Worm (Caenorhabditis elegans) whole organism, L2 larva: ENCODE data around the gene npax-2.
A peak's percentile ranks its signal among the peaks of the same experiment; 100 is the strongest.

Experiments
- C34F6.9 ChIP-seq: fragments of 150-350 bp; optimal IDR thresholded peaks from 2 replicates; lab custom pipeline; 2014; ENCODE audit warnings: missing biosample characterization, missing genetic modification characterization
- F13H6.1 ChIP-seq: sonication (generic microtip); optimal IDR thresholded peaks from 2 replicates; lab custom pipeline; 2016; ENCODE audit warnings: missing genetic modification characterization, missing compliant biosample characterization
- R02D3.7 ChIP-seq: fragments of 150-350 bp; optimal IDR thresholded peaks from 2 replicates; lab custom pipeline; 2014; ENCODE audit warnings: missing biosample characterization, missing genetic modification characterization
- Y55F3AM.14 ChIP-seq: fragments of 200-800 bp; sonication (Bioruptor generic); optimal IDR thresholded peaks from 2 replicates; lab custom pipeline; 2018; ENCODE audit warnings: mild to moderate bottlenecking, missing genetic modification characterization, missing compliant biosample characterization
- aly-2 ChIP-seq: fragments of 150-350 bp; optimal IDR thresholded peaks from 2 replicates; lab custom pipeline; 2014; ENCODE audit warnings: missing biosample characterization, missing genetic modification characterization
- crh-2 ChIP-seq: sonication (generic microtip); optimal IDR thresholded peaks from 2 replicates; lab custom pipeline; 2017; ENCODE audit warnings: missing biosample characterization, missing genetic modification characterization
- dmd-4 ChIP-seq: sonication (generic microtip); optimal IDR thresholded peaks from 2 replicates; lab custom pipeline; 2017; ENCODE audit warnings: missing biosample characterization, missing genetic modification characterization
- egl-27 ChIP-seq: sonication (generic microtip); optimal IDR thresholded peaks from 3 replicates; lab custom pipeline; 2017; ENCODE audit warnings: missing biosample characterization, missing genetic modification reagents, missing genetic modification characterization
- elt-1 ChIP-seq: fragments of 150-350 bp; optimal IDR thresholded peaks from 2 replicates; lab custom pipeline; 2014; ENCODE audit warnings: missing biosample characterization, missing genetic modification characterization
- elt-3 ChIP-seq: sonication (generic microtip); optimal IDR thresholded peaks from 2 replicates; lab custom pipeline; 2017; ENCODE audit warnings: missing biosample characterization, missing genetic modification characterization
- fos-1 ChIP-seq: fragments of 150-350 bp; optimal IDR thresholded peaks from 2 replicates; lab custom pipeline; 2014; ENCODE audit warnings: missing biosample characterization, missing genetic modification characterization
- gmeb-1 ChIP-seq: fragments of 150-350 bp; optimal IDR thresholded peaks from 2 replicates; lab custom pipeline; 2014; ENCODE audit warnings: missing biosample characterization, missing genetic modification characterization
- lin-11 ChIP-seq: fragments of 150-350 bp; sonication (generic microtip); optimal IDR thresholded peaks from 2 replicates; lab custom pipeline; 2014; ENCODE audit warnings: missing biosample characterization, missing genetic modification characterization, inconsistent platforms, mixed read lengths
- lin-39 ChIP-seq: fragments of 150-350 bp; optimal IDR thresholded peaks from 2 replicates; lab custom pipeline; 2014; ENCODE audit warnings: missing biosample characterization, missing genetic modification reagents, missing genetic modification characterization
- lsy-2 ChIP-seq, 2 experiments: fragments of 150-350 bp in 1 of 2; sonication (generic microtip) in 1 of 2; optimal IDR thresholded peaks; 2 replicates each; lab custom pipeline; 2014 to 2017; ENCODE audit warnings: missing biosample characterization in 2 of 2, missing genetic modification characterization in 2 of 2
- mab-5 ChIP-seq: fragments of 150-350 bp; optimal IDR thresholded peaks from 2 replicates; lab custom pipeline; 2014; ENCODE audit warnings: missing biosample characterization, missing genetic modification characterization
- mbf-1 ChIP-seq: sonication (generic microtip); optimal IDR thresholded peaks from 2 replicates; lab custom pipeline; 2017; ENCODE audit warnings: missing biosample characterization, missing genetic modification characterization
- mdl-1 ChIP-seq, 2 experiments: fragments of 150-350 bp in 1 of 2; sonication (generic microtip) in 1 of 2; optimal IDR thresholded peaks; 2 replicates each; lab custom pipeline; 2017; ENCODE audit warnings: missing biosample characterization in 2 of 2, missing genetic modification characterization in 2 of 2
- nhr-10 ChIP-seq: sonication (generic microtip); optimal IDR thresholded peaks from 2 replicates; lab custom pipeline; 2017; ENCODE audit warnings: missing biosample characterization, missing genetic modification characterization
- nhr-129 ChIP-seq: fragments of 150-350 bp; optimal IDR thresholded peaks from 2 replicates; lab custom pipeline; 2014; ENCODE audit warnings: missing biosample characterization, missing genetic modification characterization
- nhr-21 ChIP-seq: fragments of 150-350 bp; optimal IDR thresholded peaks from 2 replicates; lab custom pipeline; 2014; ENCODE audit warnings: missing biosample characterization, missing genetic modification characterization
- nhr-23 ChIP-seq: fragments of 150-350 bp; optimal IDR thresholded peaks from 2 replicates; lab custom pipeline; 2014; ENCODE audit warnings: missing biosample characterization, missing genetic modification reagents, missing genetic modification characterization
- nhr-237 ChIP-seq: fragments of 150-350 bp; optimal IDR thresholded peaks from 2 replicates; lab custom pipeline; 2014; ENCODE audit warnings: missing biosample characterization, missing genetic modification characterization
- nhr-25 ChIP-seq: fragments of 150-350 bp; sonication (generic microtip); optimal IDR thresholded peaks from 3 replicates; lab custom pipeline; 2014; ENCODE audit warnings: missing biosample characterization, missing genetic modification characterization
- nhr-77 ChIP-seq: fragments of 150-350 bp; optimal IDR thresholded peaks from 2 replicates; lab custom pipeline; 2014; ENCODE audit warnings: missing biosample characterization, missing genetic modification characterization
- peb-1 ChIP-seq: fragments of 150-350 bp; optimal IDR thresholded peaks from 2 replicates; lab custom pipeline; 2014; ENCODE audit warnings: missing biosample characterization, missing genetic modification characterization
- sem-4 ChIP-seq: fragments of 150-350 bp; optimal IDR thresholded peaks from 2 replicates; lab custom pipeline; 2014; ENCODE audit warnings: missing biosample characterization, missing genetic modification reagents, missing genetic modification characterization
- sma-3 ChIP-seq: sonication (generic microtip); optimal IDR thresholded peaks from 2 replicates; lab custom pipeline; 2016; ENCODE audit warnings: missing genetic modification reagents, missing genetic modification characterization, missing compliant biosample characterization
- sma-9 ChIP-seq, 2 experiments: fragments of 150-350 bp in 1 of 2; sonication (generic microtip) in 1 of 2; optimal IDR thresholded peaks; 2 replicates each; lab custom pipeline; 2014 to 2016; ENCODE audit warnings: missing genetic modification characterization in 2 of 2, mild to moderate bottlenecking in 1 of 2, missing biosample characterization in 1 of 2, missing compliant biosample characterization in 1 of 2, missing genetic modification reagents in 1 of 2, moderate library complexity in 1 of 2
- snpc-4 ChIP-seq: fragments of 150-350 bp; optimal IDR thresholded peaks from 2 replicates; lab custom pipeline; 2014; ENCODE audit warnings: missing biosample characterization, missing genetic modification characterization
- unc-55 ChIP-seq: fragments of 150-350 bp; sonication (generic microtip); optimal IDR thresholded peaks from 3 replicates; lab custom pipeline; 2014; ENCODE audit warnings: missing biosample characterization, missing genetic modification reagents, missing genetic modification characterization
- unc-62 ChIP-seq: fragments of 150-350 bp; optimal IDR thresholded peaks from 2 replicates; lab custom pipeline; 2014; ENCODE audit warnings: missing biosample characterization, missing genetic modification reagents, missing genetic modification characterization
- ztf-1 ChIP-seq: fragments of 200-800 bp; sonication (Bioruptor generic); conservative IDR thresholded peaks from 2 replicates; pipeline ENCODE4 v1.3.6; 2022; ENCODE audit warnings: missing genetic modification characterization, missing compliant biosample characterization
- ztf-11 ChIP-seq: sonication (generic microtip); optimal IDR thresholded peaks from 2 replicates; lab custom pipeline; 2017; ENCODE audit warnings: missing biosample characterization, missing genetic modification characterization
- ztf-4 ChIP-seq: fragments of 150-350 bp; optimal IDR thresholded peaks from 2 replicates; lab custom pipeline; 2014; ENCODE audit warnings: missing biosample characterization, missing genetic modification characterization

The npax-2 gene

ce11 chrX:2188885-2189284 lies 39.0 kb upstream of the npax-2 start:
- peak; percentile 13 for TF ChIP-seq sma-9 (GFP tag; optimal IDR thresholded peaks at IDR 0.05; lab: Kevin White, UChicago)
- no peak for TF ChIP-seq sma-9 (tag; optimal IDR thresholded peaks at IDR 0.05; lab: Kevin White, UChicago)
- peak; percentile 21 for TF ChIP-seq F13H6.1 (tag; lab: Kevin White, UChicago)
- TF ChIP-seq nhr-25: no peak

- TF ChIP-seq nhr-10 (tag; lab: Kevin White, UChicago) (no peak), sem-4 (no peak), nhr-237 (tag; lab: Kevin White, UChicago) (no peak), mdl-1 (tag; optimal IDR thresholded peaks at IDR 0.05; lab: Kevin White, UChicago) (no peak), unc-55 (GFP tag; lab: Kevin White, UChicago) (no peak), elt-1 (tag; lab: Kevin White, UChicago) (no peak), mbf-1 (tag; lab: Kevin White, UChicago) (no peak), ztf-4 (tag; lab: Kevin White, UChicago) (no peak), nhr-23 (tag; lab: Kevin White, UChicago) (no peak), gmeb-1 (tag; lab: Kevin White, UChicago) (no peak), sma-9 (GFP tag; optimal IDR thresholded peaks at IDR 0.05; lab: Kevin White, UChicago) (no peak), sma-9 (tag; optimal IDR thresholded peaks at IDR 0.05; lab: Kevin White, UChicago) (no peak), fos-1 (tag; lab: Kevin White, UChicago) (no peak), Y55F3AM.14 (GFP tag; lab: Kevin White, UChicago) (no peak), mab-5 (no peak), sma-3 (no peak), ztf-11 (tag; lab: Kevin White, UChicago) (no peak), nhr-21 (tag; lab: Kevin White, UChicago) (no peak), dmd-4 (no peak)
These were observed 30.7 kb upstream of the npax-2 start, which contains the start of gene F48B9.1 for ce11 chrX:2180588-2180987. TSS of gene F48B9.1 (plus strand) at chrX:2180888.

ce11 chrX:2178410-2178944 lies 28.6 kb upstream of the npax-2 start:
- peak; percentile 64 for TF ChIP-seq fos-1 (tag; lab: Kevin White, UChicago)
- TF ChIP-seq gmeb-1 (tag; lab: Kevin White, UChicago): no peak
- peak; percentile 10 for TF ChIP-seq sma-9 (GFP tag; optimal IDR thresholded peaks at IDR 0.05; lab: Kevin White, UChicago)
- TF ChIP-seq sma-9 (tag; optimal IDR thresholded peaks at IDR 0.05; lab: Kevin White, UChicago): no peak

- TF ChIP-seq lin-39 (tag; lab: Kevin White, UChicago) (no peak), ztf-4 (tag; lab: Kevin White, UChicago) (no peak)
These were observed 27.9 kb upstream of the npax-2 start for ce11 chrX:2177731-2178326.

ce11 chrX:2176361-2176880 lies 26.5 kb upstream of the npax-2 start, which contains the start of gene F48B9.8:
TSS of gene F48B9.8 (minus strand) at chrX:2176411.
- peak; percentile 12 for TF ChIP-seq gmeb-1 (tag; lab: Kevin White, UChicago)
- peak in 1 of 2 experiments; percentile 28 for TF ChIP-seq lsy-2 (tag; optimal IDR thresholded peaks at IDR 0.05; lab: Kevin White, UChicago)
- peak; percentile 32 for TF ChIP-seq nhr-129 (tag; lab: Kevin White, UChicago)
- TF ChIP-seq C34F6.9 (tag; lab: Kevin White, UChicago): peak; percentile 14
- no peak for TF ChIP-seq R02D3.7 (tag; lab: Kevin White, UChicago)
- peak; percentile 5 for TF ChIP-seq F13H6.1 (tag; lab: Kevin White, UChicago)
- no peak for TF ChIP-seq crh-2 (tag; lab: Kevin White, UChicago)
- TF ChIP-seq unc-55 (GFP tag; lab: Kevin White, UChicago): peak; percentile 50

- TF ChIP-seq ztf-11 (tag; lab: Kevin White, UChicago) (no peak), nhr-10 (tag; lab: Kevin White, UChicago) (no peak), elt-3 (tag; lab: Kevin White, UChicago) (no peak), ztf-1 (no peak), sma-3 (no peak), unc-62 (GFP tag; lab: Kevin White, UChicago) (no peak), F13H6.1 (tag; lab: Kevin White, UChicago) (no peak), aly-2 (tag; lab: Kevin White, UChicago) (no peak), egl-27 (no peak), sem-4 (no peak), lin-39 (tag; lab: Kevin White, UChicago) (no peak), peb-1 (tag; lab: Kevin White, UChicago) (no peak), snpc-4 (tag; lab: Kevin White, UChicago) (no peak), nhr-77 (tag; lab: Kevin White, UChicago) (no peak), unc-55 (GFP tag; lab: Kevin White, UChicago) (no peak), nhr-23 (tag; lab: Kevin White, UChicago) (no peak), lin-11 (tag; lab: Kevin White, UChicago) (no peak)
- TF ChIP-seq, all 48 proteins: peak for 0
These were observed 14.8 kb upstream of the npax-2 start, which contains the start of gene F48B9.3 for ce11 chrX:2164751-2165150. TSS of gene F48B9.3 (plus strand) at chrX:2165051.
